Worm (Caenorhabditis elegans): ENCODE measurements around the gene cal-2.

DNA sequence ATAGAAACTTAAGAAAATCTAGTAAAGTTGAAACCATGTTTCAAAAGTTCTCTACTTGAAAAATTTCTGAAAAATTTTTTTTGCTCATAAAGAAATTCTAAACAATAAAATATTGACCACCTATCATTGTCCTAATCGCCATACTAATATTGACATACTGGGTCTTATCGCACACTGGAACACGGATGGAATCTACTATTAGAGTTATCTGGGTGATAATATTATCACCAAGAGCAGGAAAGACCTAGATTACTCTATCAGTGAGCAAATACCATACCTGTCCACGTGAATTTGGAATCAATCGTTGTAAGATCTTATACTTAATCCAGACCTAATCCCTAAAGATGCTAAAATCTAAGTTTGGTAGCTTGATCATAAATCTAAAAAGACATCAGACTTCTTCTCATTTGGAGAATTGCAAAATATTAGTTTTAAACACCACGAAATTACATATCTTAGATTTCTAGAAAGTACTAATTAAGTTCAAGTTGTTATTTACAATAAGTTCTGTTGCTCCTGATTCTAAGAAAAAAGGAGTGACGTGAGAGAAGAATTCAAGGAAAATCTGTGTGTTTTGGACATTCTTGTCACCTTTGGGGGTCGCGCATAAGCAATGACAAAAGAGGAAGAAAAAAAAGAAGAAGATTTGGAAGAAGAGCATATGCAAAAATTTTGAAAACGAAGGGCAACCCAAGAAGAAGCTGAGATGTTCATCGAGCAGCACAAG, 49.6 kb downstream of the cal-2 start:
- TF ChIP-seq nfya-2 (GFP tag; IDR thresholded peaks at IDR 0.05): no peak
- TF ChIP-seq hsf-1 (GFP tag; IDR thresholded peaks at IDR 0.05): no peak
- TF ChIP-seq pha-4 (tag; optimal IDR thresholded peaks at IDR 0.05): no peak
- no peak for TF ChIP-seq lir-1 (GFP tag; conservative IDR thresholded peaks at IDR 0.05)

All from whole organism, young adult.